Fruit fly (Drosophila melanogaster) whole organism, embryonic: Measurements from ENCODE around the gene LIMK1.

Experiments
- ATbp ChIP-seq: fragments of 200-800 bp; sonication (Bioruptor generic); optimal IDR thresholded peaks from 2 replicates; lab custom pipeline; 2017; ENCODE audit warnings: missing biosample characterization, mild to moderate bottlenecking, missing genetic modification characterization, missing genetic modification reagents
- Asciz ChIP-seq: fragments of 200-800 bp; sonication (Bioruptor generic); optimal IDR thresholded peaks from 2 replicates; lab custom pipeline; 2017; ENCODE audit warnings: missing biosample characterization, mild to moderate bottlenecking, missing genetic modification characterization, missing genetic modification reagents
- CG10267 ChIP-seq: fragments of 200-800 bp; sonication (Bioruptor generic); optimal IDR thresholded peaks from 2 replicates; lab custom pipeline; 2018; ENCODE audit warnings: missing biosample characterization, mild to moderate bottlenecking, missing genetic modification characterization, moderate library complexity
- CG10321 ChIP-seq: fragments of 200-800 bp; sonication (Bioruptor generic); IDR thresholded peaks from 2 replicates; pipeline ENCODE4 v1.3.6; 2022; ENCODE audit warnings: missing biosample characterization, missing genetic modification characterization
- CG10366 ChIP-seq: fragments of 200-800 bp; sonication (Bioruptor generic); IDR thresholded peaks from 2 replicates; pipeline ENCODE4 v1.3.6; 2022; ENCODE audit warnings: missing biosample characterization, missing genetic modification characterization
- CG10565 ChIP-seq: fragments of 200-800 bp; sonication (Bioruptor generic); optimal IDR thresholded peaks from 3 replicates; lab custom pipeline; 2016; ENCODE audit warnings: missing biosample characterization, mild to moderate bottlenecking, missing genetic modification characterization
- CG11247 ChIP-seq: fragments of 200-800 bp; sonication (Bioruptor generic); IDR thresholded peaks from 2 replicates; pipeline ENCODE4 v1.3.6; 2022; ENCODE audit warnings: missing biosample characterization, missing genetic modification characterization
- CG12219 ChIP-seq: fragments of 200-800 bp; sonication (Bioruptor generic); optimal IDR thresholded peaks from 3 replicates; lab custom pipeline; 2018; ENCODE audit warnings: missing biosample characterization, mild to moderate bottlenecking, missing genetic modification characterization
- CG1233 ChIP-seq: fragments of 200-800 bp; sonication (Bioruptor generic); optimal IDR thresholded peaks from 4 replicates; lab custom pipeline; 2018; ENCODE audit warnings: missing biosample characterization, mild to moderate bottlenecking, missing genetic modification characterization
- CG14965 ChIP-seq: fragments of 200-800 bp; sonication (Bioruptor generic); optimal IDR thresholded peaks from 2 replicates; lab custom pipeline; 2016; ENCODE audit warnings: missing biosample characterization, missing genetic modification characterization, borderline replicate concordance
- CG15269 ChIP-seq: fragments of 200-800 bp; sonication (Bioruptor generic); optimal IDR thresholded peaks from 2 replicates; lab custom pipeline; 2018; ENCODE audit warnings: missing biosample characterization, mild to moderate bottlenecking, missing genetic modification characterization, moderate library complexity
- CG15514 ChIP-seq: fragments of 200-800 bp; sonication (Bioruptor generic); optimal IDR thresholded peaks from 3 replicates; lab custom pipeline; 2017; ENCODE audit warnings: missing biosample characterization, missing genetic modification characterization, mild to moderate bottlenecking, moderate library complexity, missing genetic modification reagents
- CG16813 ChIP-seq: fragments of 200-800 bp; sonication (Bioruptor generic); IDR thresholded peaks from 3 replicates; pipeline ENCODE4 v1.3.6; 2022; ENCODE audit warnings: missing biosample characterization, missing genetic modification characterization; ENCODE audit not compliant: partially characterized antibody
- CG17612 ChIP-seq: fragments of 200-800 bp; sonication (Bioruptor generic); IDR thresholded peaks from 2 replicates; pipeline ENCODE4 v1.3.6; 2022; ENCODE audit warnings: missing biosample characterization, missing genetic modification characterization
- CG1832 ChIP-seq: fragments of 200-800 bp; sonication (Bioruptor generic); optimal IDR thresholded peaks from 2 replicates; lab custom pipeline; 2017; ENCODE audit warnings: missing biosample characterization, mild to moderate bottlenecking, missing genetic modification characterization, inconsistent platforms
- CG2678 ChIP-seq: fragments of 200-800 bp; sonication (Bioruptor generic); optimal IDR thresholded peaks from 3 replicates; lab custom pipeline; 2019; ENCODE audit warnings: missing biosample characterization, mild to moderate bottlenecking, missing genetic modification characterization, moderate library complexity
- CG32532 ChIP-seq: fragments of 200-800 bp; sonication (Bioruptor generic); IDR thresholded peaks from 2 replicates; pipeline ENCODE4 v1.3.6; 2022; ENCODE audit warnings: missing biosample characterization, missing genetic modification characterization
- CG6272 ChIP-seq: fragments of 200-800 bp; sonication (Bioruptor generic); IDR thresholded peaks from 2 replicates; pipeline ENCODE4 v1.3.6; 2022; ENCODE audit warnings: missing biosample characterization, missing genetic modification characterization
- CG7372 ChIP-seq: fragments of 200-800 bp; sonication (Bioruptor generic); IDR thresholded peaks from 2 replicates; pipeline ENCODE4 v1.3.6; 2022; ENCODE audit warnings: missing biosample characterization, missing genetic modification characterization
- CG7928 ChIP-seq: fragments of 200-800 bp; sonication (Bioruptor generic); optimal IDR thresholded peaks from 2 replicates; lab custom pipeline; 2017; ENCODE audit warnings: missing biosample characterization, mild to moderate bottlenecking, missing genetic modification characterization
- CG7963 ChIP-seq: fragments of 200-800 bp; sonication (Bioruptor generic); IDR thresholded peaks from 3 replicates; pipeline ENCODE4 v1.3.6; 2022; ENCODE audit warnings: missing biosample characterization, missing genetic modification characterization; ENCODE audit not compliant: partially characterized antibody
- CG8359 ChIP-seq: fragments of 200-800 bp; sonication (Bioruptor generic); optimal IDR thresholded peaks from 2 replicates; lab custom pipeline; 2017; ENCODE audit warnings: missing biosample characterization, mild to moderate bottlenecking, missing genetic modification characterization, borderline replicate concordance
- CG8388 ChIP-seq: fragments of 200-800 bp; sonication (Bioruptor generic); optimal IDR thresholded peaks from 2 replicates; lab custom pipeline; 2019; ENCODE audit warnings: missing biosample characterization, mild to moderate bottlenecking, missing genetic modification characterization, moderate library complexity
- CrebB ChIP-seq: fragments of 200-800 bp; sonication (Bioruptor generic); optimal IDR thresholded peaks from 3 replicates; lab custom pipeline; 2018; ENCODE audit warnings: missing biosample characterization, mild to moderate bottlenecking, missing genetic modification characterization
- Dip3 ChIP-seq: fragments of 200-800 bp; sonication (Bioruptor generic); optimal IDR thresholded peaks from 3 replicates; lab custom pipeline; 2016; ENCODE audit warnings: missing biosample characterization, missing genetic modification characterization
- Doc2 ChIP-seq: fragments of 200-800 bp; sonication (Bioruptor generic); IDR thresholded peaks from 2 replicates; pipeline ENCODE4 v1.3.6; 2022; ENCODE audit warnings: missing biosample characterization, missing genetic modification characterization
- Gug ChIP-seq: fragments of 200-800 bp; sonication (Bioruptor generic); IDR thresholded peaks from 4 replicates; pipeline ENCODE4 v1.3.6; 2022; ENCODE audit warnings: missing biosample characterization, missing genetic modification characterization
- HHEX ChIP-seq: fragments of 200-800 bp; sonication (Bioruptor generic); optimal IDR thresholded peaks from 3 replicates; lab custom pipeline; 2017; ENCODE audit warnings: missing biosample characterization, mild to moderate bottlenecking, missing genetic modification characterization, missing genetic modification reagents
- Kr ChIP-seq: fragments of 200-800 bp; sonication (Bioruptor generic); optimal IDR thresholded peaks from 2 replicates; lab custom pipeline; 2017; ENCODE audit warnings: missing biosample characterization, mild to moderate bottlenecking, missing genetic modification characterization
- Lhr ChIP-seq: fragments of 200-800 bp; sonication (Bioruptor generic); optimal IDR thresholded peaks from 3 replicates; lab custom pipeline; 2017; ENCODE audit warnings: mild to moderate bottlenecking, missing biosample characterization, missing genetic modification reagents, missing genetic modification characterization
- Lim3 ChIP-seq: fragments of 200-800 bp; sonication (Bioruptor generic); IDR thresholded peaks from 2 replicates; pipeline ENCODE4 v1.3.6; 2022; ENCODE audit warnings: missing biosample characterization, missing genetic modification characterization
- Sin3A ChIP-seq: fragments of >200 bp; optimal IDR thresholded peaks from 2 replicates; lab custom pipeline; 2018
- Sox100B ChIP-seq: fragments of 200-800 bp; sonication (Bioruptor generic); optimal IDR thresholded peaks from 3 replicates; lab custom pipeline; 2018; ENCODE audit warnings: missing biosample characterization, mild to moderate bottlenecking, missing genetic modification characterization
- ato ChIP-seq: fragments of 200-800 bp; sonication (Bioruptor generic); IDR thresholded peaks from 2 replicates; pipeline ENCODE4 v1.3.6; 2022; ENCODE audit warnings: missing biosample characterization, missing genetic modification characterization; ENCODE audit not compliant: partially characterized antibody
- bsh ChIP-seq, 2 experiments: fragments of 200-800 bp; sonication (Bioruptor generic); optimal IDR thresholded peaks; 2 replicates each; lab custom pipeline; 2017 to 2018; ENCODE audit warnings: mild to moderate bottlenecking in 2 of 2, missing biosample characterization in 2 of 2, missing genetic modification characterization in 2 of 2, moderate library complexity in 1 of 2
- da ChIP-seq: fragments of 200-800 bp; sonication (Bioruptor generic); optimal IDR thresholded peaks from 2 replicates; lab custom pipeline; 2016; ENCODE audit warnings: missing biosample characterization, missing genetic modification characterization
- dmrt11E ChIP-seq: fragments of 200-800 bp; sonication (Bioruptor generic); optimal IDR thresholded peaks from 3 replicates; lab custom pipeline; 2018; ENCODE audit warnings: missing biosample characterization, mild to moderate bottlenecking, missing genetic modification characterization, moderate library complexity
- esg ChIP-seq: fragments of 200-800 bp; sonication (Bioruptor generic); conservative IDR thresholded peaks from 2 replicates; pipeline ENCODE4 v1.3.6; 2022; ENCODE audit warnings: missing biosample characterization, missing genetic modification characterization
- eve ChIP-seq, 2 experiments: fragments of >200 bp; optimal IDR thresholded peaks; 2 replicates each; lab custom pipeline; 2017; ENCODE audit warnings: missing biosample characterization in 2 of 2, missing genetic modification characterization in 2 of 2
- gem ChIP-seq: fragments of 200-800 bp; sonication (Bioruptor generic); optimal IDR thresholded peaks from 2 replicates; lab custom pipeline; 2019; ENCODE audit warnings: missing biosample characterization, mild to moderate bottlenecking, missing genetic modification characterization, moderate library complexity
- gro ChIP-seq: fragments of 200-800 bp; sonication (Bioruptor generic); optimal IDR thresholded peaks from 2 replicates; lab custom pipeline; 2016; ENCODE audit warnings: missing biosample characterization, missing genetic modification characterization
- ham ChIP-seq: fragments of 200-800 bp; sonication (Bioruptor generic); IDR thresholded peaks from 2 replicates; pipeline ENCODE4 v1.3.6; 2022; ENCODE audit warnings: missing biosample characterization, missing genetic modification characterization
- jigr1 ChIP-seq: fragments of 200-800 bp; sonication (Bioruptor generic); IDR thresholded peaks from 3 replicates; pipeline ENCODE4 v1.3.6; 2022; ENCODE audit warnings: missing biosample characterization, missing genetic modification characterization
- mam ChIP-seq: fragments of 200-800 bp; sonication (Bioruptor generic); optimal IDR thresholded peaks from 3 replicates; lab custom pipeline; 2016; ENCODE audit warnings: missing biosample characterization, missing genetic modification characterization
- sob ChIP-seq: fragments of 200-800 bp; sonication (Bioruptor generic); IDR thresholded peaks from 2 replicates; pipeline ENCODE4 v1.3.6; 2022; ENCODE audit warnings: missing biosample characterization, missing genetic modification characterization
- sug ChIP-seq: fragments of 200-800 bp; optimal IDR thresholded peaks from 2 replicates; lab custom pipeline; 2019; ENCODE audit warnings: missing biosample characterization, mild to moderate bottlenecking, missing genetic modification characterization, moderate library complexity
- tin ChIP-seq: fragments of 200-800 bp; sonication (Bioruptor generic); optimal IDR thresholded peaks from 3 replicates; lab custom pipeline; 2016; ENCODE audit warnings: missing biosample characterization, missing genetic modification characterization
- tio ChIP-seq: fragments of 200-800 bp; sonication (Bioruptor generic); optimal IDR thresholded peaks from 2 replicates; lab custom pipeline; 2017; ENCODE audit warnings: missing biosample characterization, missing genetic modification characterization, inconsistent platforms
- zen ChIP-seq: fragments of 200-800 bp; sonication (Bioruptor generic); optimal IDR thresholded peaks from 3 replicates; lab custom pipeline; 2018; ENCODE audit warnings: missing biosample characterization, mild to moderate bottlenecking, missing genetic modification characterization, moderate library complexity
- zen2 ChIP-seq: fragments of 200-800 bp; sonication (Bioruptor generic); IDR thresholded peaks from 3 replicates; pipeline ENCODE4 v1.3.6; 2022; ENCODE audit warnings: missing biosample characterization, missing genetic modification characterization; ENCODE audit not compliant: partially characterized antibody

The LIMK1 gene

DNA sequence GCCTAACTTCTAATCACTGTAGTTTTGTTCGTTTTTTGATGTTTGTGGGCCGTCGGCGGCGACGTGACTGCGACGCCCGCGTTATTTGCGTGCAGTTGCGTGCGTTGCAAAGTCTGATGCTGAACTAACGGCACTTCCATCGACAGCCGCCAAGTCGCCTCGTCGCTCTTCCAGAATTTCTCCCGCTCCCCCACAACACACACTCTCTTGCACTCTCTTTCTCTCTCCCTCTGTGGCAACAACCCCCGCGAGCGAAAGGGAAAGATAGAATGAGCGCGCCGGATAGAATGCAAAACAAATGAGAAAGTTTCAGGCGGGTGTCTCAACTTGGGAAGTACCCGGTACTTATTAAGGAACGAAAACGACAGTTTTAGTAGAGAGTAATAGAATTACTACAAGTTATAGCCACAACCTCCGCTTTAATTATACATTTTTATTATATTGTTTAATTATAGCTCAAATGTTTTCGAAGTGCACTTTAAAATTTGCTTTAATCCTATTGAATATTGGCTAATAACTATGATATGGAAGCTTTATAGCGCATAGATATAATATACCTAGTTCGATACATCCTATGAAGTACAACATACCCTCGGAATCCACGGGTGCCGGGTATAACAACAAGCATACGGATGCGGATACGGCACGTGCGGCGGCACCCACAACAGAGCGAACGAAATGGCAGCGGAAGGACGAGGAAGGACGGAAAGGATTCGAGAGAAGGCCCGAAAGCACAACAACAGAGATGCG is 45.0 kb downstream of the LIMK1 start (continued):
- TF ChIP-seq CG32532 (GFP tag; lab: Robert Waterston, UW), result no peak
- no peak for TF ChIP-seq sob (GFP tag; lab: Robert Waterston, UW)
- TF ChIP-seq eve (GFP tag; optimal IDR thresholded peaks at IDR 0.05; lab: Kevin White, UChicago), result no peak
- TF ChIP-seq Sin3A (lab: Kevin White, UChicago), result no peak
- peak; percentile 55 for TF ChIP-seq CG1832 (GFP tag; lab: Kevin White, UChicago)
- no peak for TF ChIP-seq CG10267 (tag; lab: Kevin White, UChicago)
- no peak for TF ChIP-seq zen
- TF ChIP-seq Sox100B, result no peak
- no peak for TF ChIP-seq Lim3 (GFP tag; lab: Robert Waterston, UW)
- no peak for TF ChIP-seq HHEX (GFP tag; lab: Kevin White, UChicago)
- TF ChIP-seq CG10366, result no peak
- no peak for TF ChIP-seq Kr
- TF ChIP-seq CG11247 (GFP tag; lab: Robert Waterston, UW), result no peak
- peak; percentile 49 for TF ChIP-seq esg
- no peak for TF ChIP-seq ham
- TF ChIP-seq CG7963 (GFP tag; lab: Robert Waterston, UW), result no peak
- peak; percentile 1 for TF ChIP-seq dmrt11E
- no peak for TF ChIP-seq CG16813 (GFP tag; lab: Robert Waterston, UW)
- TF ChIP-seq tin, result no peak
- TF ChIP-seq CG15514 (GFP tag; lab: Kevin White, UChicago), result no peak
- TF ChIP-seq CG14965 (GFP tag; lab: Kevin White, UChicago), result no peak
- TF ChIP-seq ato (GFP tag; lab: Robert Waterston, UW), result no peak
- TF ChIP-seq CrebB, result no peak
- TF ChIP-seq CG8359 (GFP tag; lab: Kevin White, UChicago), result no peak
- peak; percentile 41 for TF ChIP-seq CG2678 (tag; lab: Kevin White, UChicago)
- no peak for TF ChIP-seq Doc2
- TF ChIP-seq da (GFP tag; lab: Kevin White, UChicago), result no peak
- TF ChIP-seq Asciz, result no peak
- no peak for TF ChIP-seq CG6272
- TF ChIP-seq CG12219 (GFP tag; lab: Kevin White, UChicago), result no peak
- no peak for TF ChIP-seq CG7372 (GFP tag; lab: Robert Waterston, UW)
- TF ChIP-seq Gug (GFP tag; lab: Robert Waterston, UW), result no peak
- TF ChIP-seq jigr1 (GFP tag; lab: Robert Waterston, UW), result no peak
- no peak for TF ChIP-seq mam (GFP tag; lab: Kevin White, UChicago)
- TF ChIP-seq CG15269, result peak; percentile 46
- no peak for TF ChIP-seq tio (GFP tag; lab: Kevin White, UChicago)
- peak in 1 of 2 experiments; percentile 44 for TF ChIP-seq bsh (GFP tag; optimal IDR thresholded peaks at IDR 0.05; lab: Kevin White, UChicago)
- no peak for TF ChIP-seq CG7928 (GFP tag; lab: Kevin White, UChicago)
- TF ChIP-seq CG10321 (GFP tag; lab: Robert Waterston, UW), result no peak
- no peak for TF ChIP-seq CG10565 (GFP tag; lab: Kevin White, UChicago)
- no peak for TF ChIP-seq sug
- TF ChIP-seq gem (tag; lab: Kevin White, UChicago), result peak; percentile 66
- no peak for TF ChIP-seq CG1233
- no peak for TF ChIP-seq ATbp (GFP tag; lab: Kevin White, UChicago)
- no peak for TF ChIP-seq Dip3 (GFP tag; lab: Kevin White, UChicago)
- no peak for TF ChIP-seq gro (GFP tag; lab: Kevin White, UChicago)
- no peak for TF ChIP-seq Lhr (GFP tag; lab: Kevin White, UChicago)
- no peak for TF ChIP-seq zen2
- TF ChIP-seq CG17612, result no peak
- TF ChIP-seq CG8388 (GFP tag; lab: Kevin White, UChicago), result no peak
